Fruit fly (Drosophila melanogaster): ENCODE results near the gene CG42504.
A peak's percentile ranks its signal among the peaks of the same experiment; 100 is the strongest.

Gene CG42504

dm6 chr3R:11992934-11993670, 38.5 kb downstream of the CG42504 start, which contains the start of gene mfas (continued):
- TF ChIP-seq Awh (GFP tag; IDR thresholded peaks at IDR 0.05), result 0 out of 2 replicates have a peak, but pooled peaks have one; percentile 31
- TF ChIP-seq Ets65A (GFP tag), result no peak
- TF ChIP-seq CG7786 (GFP tag; optimal IDR thresholded peaks at IDR 0.05), result no peak
- TF ChIP-seq H15 (GFP tag; IDR thresholded peaks at IDR 0.05), result no peak
- TF ChIP-seq HLH4C (GFP tag; IDR thresholded peaks at IDR 0.05; ENCODE audit: partially characterized antibody), result peak; percentile 36; the same call in 1 of the 3 replicates
- TF ChIP-seq stc (GFP tag; IDR thresholded peaks at IDR 0.05), result no peak
- peak; percentile 19; the same call in 1 of the 2 replicates for TF ChIP-seq onecut (GFP tag; IDR thresholded peaks at IDR 0.05)
- TF ChIP-seq zfh1 (GFP tag; IDR thresholded peaks at IDR 0.05), result no peak
- peak; percentile 42; the same call in 1 of the 2 replicates for TF ChIP-seq Drgx (GFP tag; IDR thresholded peaks at IDR 0.05)
- peak; percentile 6 for TF ChIP-seq CG4707 (GFP tag; optimal IDR thresholded peaks at IDR 0.05)
- peak; percentile 43 for TF ChIP-seq CG2875 (GFP tag; optimal IDR thresholded peaks at IDR 0.05)
- no peak for TF ChIP-seq peb (GFP tag; IDR thresholded peaks at IDR 0.05)
- TF ChIP-seq CG6791 (GFP tag; IDR thresholded peaks at IDR 0.05; ENCODE audit: partially characterized antibody), result peak; percentile 34; the same call in 1 of the 3 replicates
- TF ChIP-seq fu2 (GFP tag; optimal IDR thresholded peaks at IDR 0.05), result no peak
- TF ChIP-seq B-H1 (GFP tag; IDR thresholded peaks at IDR 0.05), result no peak
- peak; percentile 22; the same call in 1 of the 2 replicates for TF ChIP-seq bbx (GFP tag; IDR thresholded peaks at IDR 0.05; ENCODE audit: partially characterized antibody)
- TF ChIP-seq CG12942 (GFP tag; optimal IDR thresholded peaks at IDR 0.05), result no peak
- peak; percentile 2 for TF ChIP-seq CG18262 (tag; optimal IDR thresholded peaks at IDR 0.05)
- no peak for TF ChIP-seq ap (GFP tag; IDR thresholded peaks at IDR 0.05)
- peak; percentile 5 for TF ChIP-seq pb (GFP tag; optimal IDR thresholded peaks at IDR 0.05)
- peak; percentile 19 for TF ChIP-seq Side (GFP tag; optimal IDR thresholded peaks at IDR 0.05)
- peak; percentile 39 for TF ChIP-seq kni (GFP tag; optimal IDR thresholded peaks at IDR 0.05)

DNA sequence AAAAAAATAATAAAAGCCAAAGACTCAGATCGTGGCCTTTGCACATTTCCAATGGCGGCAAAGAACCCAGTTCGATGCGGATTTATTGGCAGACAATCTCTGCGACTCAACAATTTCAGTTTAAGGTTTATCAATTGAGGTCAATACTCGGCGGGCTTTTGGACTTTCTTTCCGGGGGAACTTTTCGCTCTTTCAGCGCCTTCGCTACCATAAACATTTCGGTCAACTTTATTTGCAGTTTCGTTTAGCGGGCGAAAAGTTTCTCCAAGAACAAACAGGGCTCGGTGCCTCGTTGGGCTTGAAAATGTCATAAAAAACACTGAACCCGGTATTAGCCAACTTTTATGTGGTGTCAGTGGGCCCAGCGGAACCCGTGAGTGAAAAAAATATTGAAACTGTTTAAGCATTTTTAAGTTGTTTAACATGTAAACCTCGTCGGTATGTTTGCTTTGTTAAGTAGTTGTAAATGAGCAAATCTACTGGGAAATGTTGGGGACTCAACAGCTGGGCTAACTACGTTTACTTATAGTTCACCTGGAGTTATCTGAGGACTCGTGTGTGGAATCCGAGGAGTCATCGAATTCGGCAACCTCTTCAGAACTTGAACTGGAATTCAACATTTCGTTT, 39.9 kb downstream of the CG42504 start:
- TF ChIP-seq Med (GFP tag) (peak; percentile 45), C15 (GFP tag; IDR thresholded peaks at IDR 0.05) (0 out of 3 replicates have a peak, but pooled peaks have one; percentile 30), CG11695 (GFP tag; IDR thresholded peaks at IDR 0.05) (no peak), CG13894 (tag; optimal IDR thresholded peaks at IDR 0.05) (no peak), lab (GFP tag; optimal IDR thresholded peaks at IDR 0.05) (peak; percentile 5), MTF-1 (GFP tag; optimal IDR thresholded peaks at IDR 0.05; ENCODE audit: borderline replicate concordance) (no peak), Jarid2 (GFP tag; optimal IDR thresholded peaks at IDR 0.05) (no peak), CG2199 (GFP tag; IDR thresholded peaks at IDR 0.05) (no peak), btn (GFP tag; optimal IDR thresholded peaks at IDR 0.05) (no peak), CG17568 (GFP tag; optimal IDR thresholded peaks at IDR 0.05) (no peak), ATbp (GFP tag; optimal IDR thresholded peaks at IDR 0.05) (peak; percentile 52), Eip74EF (GFP tag; optimal IDR thresholded peaks at IDR 0.05) (no peak), CG12071 (GFP tag; optimal IDR thresholded peaks at IDR 0.05) (peak; percentile 10), wor (GFP tag; IDR thresholded peaks at IDR 0.05) (no peak), CG5245 (GFP tag; optimal IDR thresholded peaks at IDR 0.05) (no peak), PHDP (tag; optimal IDR thresholded peaks at IDR 0.05) (peak; percentile 5), seq (GFP tag; IDR thresholded peaks at IDR 0.05) (no peak), Rfx (GFP tag; IDR thresholded peaks at IDR 0.05) (0 out of 2 replicates have a peak, but pooled peaks have one; percentile 20), D (optimal IDR thresholded peaks at IDR 0.05) (no peak), D (GFP tag; optimal IDR thresholded peaks at IDR 0.05) (no peak), vfl (GFP tag; optimal IDR thresholded peaks at IDR 0.05) (no peak), sens (GFP tag) (no peak), CG2875 (GFP tag; optimal IDR thresholded peaks at IDR 0.05) (no peak), CG9817 (tag; optimal IDR thresholded peaks at IDR 0.05) (no peak)
